Fruit fly (Drosophila melanogaster) whole organism, larva: ENCODE results near the gene CG2926.

ENCODE experiments used
- noc ChIP-seq: fragments of 200-800 bp; sonication (Bioruptor generic); optimal IDR thresholded peaks from 3 replicates; lab custom pipeline; 2019; ENCODE audit warnings: missing biosample characterization, mild to moderate bottlenecking, missing genetic modification characterization, moderate library complexity

CG2926 gene

dm6 chr3R:5587863-5588519, at the start of gene CG2926:
Gene CG2926 (minus strand): TSS chr3R:5588380.
- no peak for TF ChIP-seq noc (tag; lab: Kevin White, UChicago)

DNA sequence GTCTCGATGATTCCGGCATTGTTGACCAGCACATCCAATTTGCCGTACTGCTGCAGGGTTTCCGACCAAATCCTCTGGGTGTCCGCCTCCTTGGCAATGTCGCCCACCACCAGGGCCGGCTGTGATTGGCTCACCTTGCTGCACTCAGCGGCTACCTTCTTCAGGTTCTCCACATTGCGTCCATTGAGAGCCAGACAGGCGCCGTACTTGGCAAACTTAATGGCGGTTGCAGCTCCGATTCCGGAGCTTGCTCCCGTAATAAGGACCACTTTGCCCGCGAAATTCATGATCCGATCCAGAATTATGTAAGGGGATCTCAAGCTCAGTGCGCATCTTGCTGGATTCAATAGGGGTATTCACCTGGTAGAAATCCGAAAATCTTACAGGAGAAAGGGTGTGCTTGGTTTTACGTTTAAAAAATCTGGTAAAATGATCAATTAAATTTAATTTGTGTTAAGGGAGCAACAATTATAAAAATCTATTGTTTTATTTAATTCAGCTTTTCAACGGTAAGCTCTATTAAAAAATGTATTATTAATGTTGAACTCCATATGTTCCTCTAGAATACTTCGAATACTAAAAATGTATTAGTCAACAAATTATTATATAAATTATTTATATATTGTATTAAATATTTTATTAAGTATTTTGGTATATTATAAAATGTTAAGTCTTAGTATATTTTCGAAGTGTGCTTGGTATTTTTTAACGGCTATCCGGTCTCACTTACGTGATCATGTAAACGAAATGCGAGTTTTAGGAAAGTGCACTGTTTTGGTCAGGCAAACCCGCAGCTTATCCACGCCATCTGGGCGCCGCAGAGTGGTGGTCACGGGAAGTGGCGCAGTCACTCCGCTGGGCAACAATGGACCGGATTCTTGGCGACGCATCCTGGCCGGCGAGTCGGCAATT, 48.6 kb upstream of the CG2926 start, which contains the start of the genes CG31548 and CG12170:
TSS of gene CG31548 (minus strand) at position 334 of the 912 bp plus-strand sequence.
TSS of gene CG12170 (plus strand) at position 716 of the 912 bp plus-strand sequence.
- peak; percentile 7 for TF ChIP-seq noc (tag; lab: Kevin White, UChicago)

dm6 chr3R:5635524-5635923, 47.3 kb upstream of the CG2926 start, which contains the start of gene CG31546:
Gene CG31546 (minus strand): TSS chr3R:5635624.
- no peak for TF ChIP-seq noc (tag; lab: Kevin White, UChicago)

DNA sequence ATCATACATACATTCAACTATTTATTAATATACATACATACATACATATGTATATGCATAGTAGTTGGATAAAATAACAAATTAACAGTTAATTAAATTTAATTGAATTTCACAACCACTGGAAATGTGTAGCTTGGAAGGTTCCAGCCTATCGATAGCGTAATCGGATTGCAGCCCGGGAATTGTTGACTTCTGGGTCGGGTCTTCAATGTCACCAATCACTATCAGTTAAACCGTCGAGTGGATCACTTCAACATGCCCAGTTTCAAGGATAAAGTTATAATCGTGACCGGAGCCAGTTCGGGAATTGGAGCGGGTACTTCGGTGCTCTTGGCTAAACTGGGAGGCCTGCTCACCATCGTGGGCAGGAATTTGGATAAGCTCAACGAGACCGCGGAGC, 45.3 kb upstream of the CG2926 start, which contains the start of gene CG12171:
TSS of gene CG12171 (plus strand) at position 191 of the 400 bp plus-strand sequence.
- peak; percentile 18 for TF ChIP-seq noc (tag; lab: Kevin White, UChicago)

DNA sequence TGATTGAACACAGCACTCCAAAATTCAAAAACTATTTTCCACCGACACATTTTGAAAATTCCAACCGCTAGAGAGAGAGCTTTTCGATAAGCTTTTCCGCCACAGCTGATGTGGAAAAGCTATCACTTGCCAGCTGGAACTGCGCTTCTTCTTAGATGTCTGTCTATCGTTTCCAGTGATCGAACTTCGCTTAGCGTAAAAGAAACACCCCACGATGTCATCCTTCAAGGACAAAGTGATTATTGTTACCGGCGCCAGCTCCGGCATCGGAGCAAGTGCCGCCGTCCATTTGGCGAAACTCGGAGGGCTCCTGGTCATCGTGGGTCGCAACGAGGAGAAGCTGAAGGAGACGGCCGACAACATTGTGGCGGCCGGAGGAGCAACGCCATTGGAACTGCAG, 44.0 kb upstream of the CG2926 start, which contains the start of gene CG31549:
TSS of gene CG31549 (plus strand) at position 11 of the 400 bp plus-strand sequence.
- TF ChIP-seq noc (tag; lab: Kevin White, UChicago): no peak

DNA sequence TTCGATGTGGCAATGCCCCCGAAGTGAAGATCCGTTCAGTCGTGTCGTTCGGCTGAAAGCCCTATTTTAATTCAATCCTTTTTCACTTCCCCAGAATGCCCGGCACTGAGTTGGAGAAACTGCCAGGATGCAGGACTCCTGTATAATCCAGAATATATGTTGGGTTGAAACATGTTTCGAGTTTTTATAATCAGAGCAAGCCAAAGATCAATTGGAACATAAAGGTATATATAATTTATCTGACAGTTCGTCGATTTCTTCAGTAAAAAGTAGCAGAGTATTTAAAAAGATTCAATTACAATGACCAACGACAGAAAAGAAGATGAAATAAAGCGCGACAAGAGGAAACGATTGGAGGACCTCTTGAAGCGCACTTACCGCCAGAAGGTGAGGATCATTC, 39.4 kb upstream of the CG2926 start, which contains the start of gene CG31551:
TSS of gene CG31551 (plus strand) at position 301 of the 400 bp plus-strand sequence.
- no peak for TF ChIP-seq noc (tag; lab: Kevin White, UChicago)

DNA sequence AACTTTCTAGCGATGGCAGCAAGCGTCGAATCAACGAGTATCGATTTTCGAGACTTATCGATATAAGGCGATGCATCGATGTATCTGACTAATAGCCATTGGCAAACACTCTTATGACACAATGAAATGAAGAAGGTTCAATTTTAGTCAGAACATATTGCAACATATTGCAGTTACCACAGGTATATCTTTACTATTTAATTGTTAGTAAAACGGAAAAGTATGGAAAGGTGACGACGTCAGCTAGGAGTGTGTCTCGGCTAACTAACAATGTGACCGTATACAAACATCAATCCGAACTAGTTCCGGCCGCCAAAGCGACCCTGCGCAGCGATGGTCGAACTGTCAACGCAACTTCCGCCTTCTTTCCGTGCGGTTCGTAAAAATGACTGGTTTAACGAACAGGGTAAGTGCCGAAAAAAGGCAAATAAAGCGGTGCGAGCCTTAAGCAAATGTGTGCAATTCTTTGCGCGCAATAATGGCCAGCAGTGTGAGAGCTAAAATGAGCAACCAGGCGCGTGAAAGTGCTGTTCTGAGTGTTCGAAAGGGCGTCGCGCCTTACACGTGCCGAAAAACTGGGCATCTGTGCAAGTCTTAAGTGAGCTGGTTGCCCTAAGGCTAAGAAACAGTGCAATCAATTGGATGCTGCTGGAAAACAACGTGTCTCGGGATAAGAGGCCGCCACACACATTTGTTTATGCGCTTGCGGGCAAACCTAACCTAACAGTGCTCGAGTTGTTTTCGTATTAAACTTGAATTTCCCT, 36.1 kb upstream of the CG2926 start, which contains the start of the genes Dph4, Spec2 and RpL13A:
TSS of gene Dph4 (minus strand) at position 11 of the 764 bp plus-strand sequence.
TSS of gene Spec2 (minus strand) at position 11 of the 764 bp plus-strand sequence.
TSS of gene RpL13A (plus strand) at position 360 of the 764 bp plus-strand sequence.
- peak; percentile 80 for TF ChIP-seq noc (tag; lab: Kevin White, UChicago)

- peak; percentile 46 for TF ChIP-seq noc (tag; lab: Kevin White, UChicago)
Observed at dm6 chr3R:5622985-5623630, 34.9 kb upstream of the CG2926 start.

- TF ChIP-seq noc (tag; lab: Kevin White, UChicago): no peak
Observed at dm6 chr3R:5622406-5622752, 34.2 kb upstream of the CG2926 start.

DNA sequence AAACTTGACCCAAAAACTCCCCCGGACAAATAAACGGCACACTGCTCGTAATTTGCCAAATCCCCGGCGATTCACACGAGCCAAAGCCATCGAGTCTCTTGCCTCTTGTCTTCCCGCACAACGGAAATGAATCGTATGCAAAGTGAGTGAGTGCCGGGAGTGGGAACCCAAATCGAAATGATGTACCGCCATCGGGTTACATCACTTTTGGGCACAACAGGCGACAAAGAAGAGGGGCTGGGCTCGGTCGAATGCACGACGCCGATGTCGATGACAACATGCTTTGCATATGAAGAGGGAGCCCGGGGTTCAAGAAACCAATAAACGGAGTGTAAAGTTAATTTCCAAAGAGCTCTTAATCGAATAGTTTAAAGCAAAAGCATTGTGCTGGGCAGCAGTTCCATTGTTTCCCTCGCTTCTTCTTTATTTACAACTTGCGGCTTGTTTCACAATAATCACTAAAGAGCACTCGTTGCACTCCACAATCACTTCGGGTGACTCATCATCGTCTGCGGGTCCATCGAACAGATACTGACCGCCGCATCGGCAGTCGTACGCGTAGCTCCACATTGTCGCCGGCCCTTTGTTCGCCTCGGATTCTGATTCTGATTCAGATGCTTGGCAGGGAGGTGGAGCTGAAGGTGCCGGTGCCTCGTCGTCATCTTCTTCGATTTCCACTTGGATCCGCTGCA, 33.7 kb upstream of the CG2926 start:
- no peak for TF ChIP-seq noc (tag; lab: Kevin White, UChicago)

DNA sequence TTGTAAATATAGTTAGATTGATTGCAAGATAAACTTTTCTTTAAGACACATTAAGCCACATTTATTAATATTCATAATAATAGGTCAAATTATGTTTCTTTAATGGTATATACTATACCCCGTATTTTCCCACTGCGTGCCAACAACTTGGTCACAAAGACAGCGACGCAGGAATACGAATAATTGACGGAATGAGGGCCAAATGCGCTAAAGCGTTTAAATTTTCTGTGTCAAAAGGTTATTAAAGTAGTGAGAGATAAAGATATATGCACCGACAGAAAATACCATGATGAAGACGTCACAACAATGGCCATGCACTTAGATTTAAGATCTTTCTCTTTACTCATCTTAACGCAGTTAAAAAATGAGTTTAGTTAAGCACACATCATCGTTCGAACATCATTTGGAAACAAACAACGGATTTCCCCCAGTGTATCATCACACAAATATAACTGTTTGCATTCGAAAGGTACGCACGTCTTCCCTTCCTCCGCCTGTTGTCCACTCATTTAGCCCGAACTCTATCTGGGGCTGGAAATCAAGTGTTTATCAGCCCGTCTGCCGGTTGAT, 32.3 kb upstream of the CG2926 start:
- peak; percentile 76 for TF ChIP-seq noc (tag; lab: Kevin White, UChicago)

DNA sequence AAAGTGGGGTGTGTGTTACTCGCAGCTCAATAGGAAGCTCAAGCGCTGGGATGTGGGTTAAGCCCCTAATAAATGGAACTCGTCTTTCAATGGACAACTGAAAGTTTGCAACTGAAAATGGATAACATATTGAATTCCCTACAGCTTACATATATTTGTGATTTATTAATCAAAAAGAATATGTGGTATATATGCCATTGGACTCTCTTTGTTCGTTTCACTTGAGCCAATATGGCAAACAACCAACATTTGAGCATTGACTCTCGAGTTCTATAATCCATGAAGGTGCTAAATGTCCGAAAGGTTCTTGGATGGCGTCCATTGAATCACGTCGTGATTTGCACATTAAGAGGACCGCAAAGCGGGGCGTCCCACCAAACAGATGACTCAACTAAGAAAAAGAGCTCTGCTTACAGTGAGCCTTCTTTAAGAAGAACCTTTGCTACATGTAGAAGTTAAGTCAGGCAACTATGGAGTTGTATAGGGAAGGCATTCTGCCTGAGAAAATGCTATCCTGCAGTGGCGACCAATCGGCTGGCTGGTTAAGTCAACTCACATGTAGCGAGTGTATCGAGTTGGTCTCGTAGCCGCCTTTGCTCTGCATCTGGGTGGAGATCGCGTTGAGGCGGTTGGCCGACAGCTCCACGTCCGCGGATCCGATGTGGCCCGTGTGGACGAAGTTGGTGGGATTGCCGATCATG, 29.9 kb upstream of the CG2926 start:
- no peak for TF ChIP-seq noc (tag; lab: Kevin White, UChicago)

- no peak for TF ChIP-seq noc (tag; lab: Kevin White, UChicago)
Observed at dm6 chr3R:5615484-5615883, 27.3 kb upstream of the CG2926 start.
